Fruit fly (Drosophila melanogaster): ENCODE data around the gene CG9624.

- TF ChIP-seq CG10543 (GFP tag; optimal IDR thresholded peaks at IDR 0.05) (no peak), CG5180 (GFP tag; optimal IDR thresholded peaks at IDR 0.05) (no peak), CG14014 (GFP tag; IDR thresholded peaks at IDR 0.05) (no peak), HHEX (GFP tag; optimal IDR thresholded peaks at IDR 0.05) (no peak), Tbp (GFP tag; optimal IDR thresholded peaks at IDR 0.05) (no peak), psq (GFP tag; optimal IDR thresholded peaks at IDR 0.05) (no peak), CG6272 (GFP tag; IDR thresholded peaks at IDR 0.05) (no peak), Hand (GFP tag; optimal IDR thresholded peaks at IDR 0.05) (no peak), mirr (GFP tag; optimal IDR thresholded peaks at IDR 0.05) (no peak), CG9797 (GFP tag; optimal IDR thresholded peaks at IDR 0.05) (no peak), Camta (GFP tag; optimal IDR thresholded peaks at IDR 0.05) (no peak), CG9727 (GFP tag; optimal IDR thresholded peaks at IDR 0.05) (no peak)
Measured at dm6 chr3R:14217839-14218238, 11.1 kb downstream of the CG9624 start, which contains the start of gene CG9649.

Data from whole organism, embryonic.